Fruit fly (Drosophila melanogaster) whole organism, embryonic: ENCODE results near the gene SK.

Experiments
- Atf6 ChIP-seq: fragments of 200-800 bp; sonication (Bioruptor generic); IDR thresholded peaks from 2 replicates; pipeline ENCODE4 v1.3.6; 2022; ENCODE audit warnings: missing biosample characterization, missing genetic modification characterization
- CG2875 ChIP-seq: fragments of 200-800 bp; sonication (Bioruptor generic); optimal IDR thresholded peaks from 2 replicates; lab custom pipeline; 2017; ENCODE audit warnings: missing biosample characterization, mild to moderate bottlenecking, missing genetic modification characterization, missing genetic modification reagents
- CG9876 ChIP-seq: fragments of 200-800 bp; sonication (Bioruptor generic); optimal IDR thresholded peaks from 2 replicates; lab custom pipeline; 2016; ENCODE audit warnings: missing biosample characterization, missing genetic modification characterization
- Doc2 ChIP-seq: fragments of 200-800 bp; sonication (Bioruptor generic); IDR thresholded peaks from 2 replicates; pipeline ENCODE4 v1.3.6; 2022; ENCODE audit warnings: missing biosample characterization, missing genetic modification characterization
- ap ChIP-seq: fragments of 200-800 bp; sonication (Bioruptor generic); IDR thresholded peaks from 2 replicates; pipeline ENCODE4 v1.3.6; 2022; ENCODE audit warnings: missing biosample characterization, missing genetic modification characterization
- br ChIP-seq: fragments of >200 bp; optimal IDR thresholded peaks from 2 replicates; lab custom pipeline; 2017
- fru ChIP-seq: fragments of >200 bp; optimal IDR thresholded peaks from 2 replicates; lab custom pipeline; 2017
- mam ChIP-seq: fragments of 200-800 bp; sonication (Bioruptor generic); optimal IDR thresholded peaks from 3 replicates; lab custom pipeline; 2016; ENCODE audit warnings: missing biosample characterization, missing genetic modification characterization
- pan ChIP-seq, 4 experiments: fragments of >200 bp in 3 of 4; fragments of 200-800 bp in 1 of 4; sonication (Bioruptor generic) in 1 of 4; optimal IDR thresholded peaks in 3 of 4; IDR thresholded peaks in 1 of 4; 2 replicates each; pipeline versions ENCODE4 v1.3.6 to Lab custom; 2017 to 2022; ENCODE audit warnings: missing biosample characterization in 2 of 4, missing genetic modification characterization in 2 of 4, mixed read lengths in 1 of 4

DNA sequence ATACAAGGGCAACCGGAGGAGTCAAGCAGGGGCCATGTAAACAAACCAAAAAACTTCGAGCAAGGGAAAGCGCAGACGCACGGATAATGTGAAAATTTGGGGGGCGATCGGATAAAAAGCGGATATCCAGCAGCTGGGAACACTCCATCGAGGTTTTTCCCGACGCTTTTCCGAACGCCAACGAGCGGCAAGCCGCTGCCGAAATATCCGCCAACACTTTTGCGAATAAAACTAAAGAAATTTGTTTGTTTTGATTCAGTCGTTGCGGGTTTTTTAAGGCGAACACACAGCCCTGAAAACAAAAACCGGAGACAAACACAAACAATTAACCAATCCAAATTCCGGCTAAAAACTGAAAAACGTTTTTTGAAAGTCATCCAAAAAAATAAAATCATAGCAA, 106.4 kb downstream of the SK start, which contains the start of gene SPR:
- TF ChIP-seq br (lab: Kevin White, UChicago) (no peak), Atf6 (GFP tag; lab: Robert Waterston, UW) (no peak), mam (no peak), fru (lab: Kevin White, UChicago) (no peak), CG2875 (GFP tag; lab: Kevin White, UChicago) (no peak), Doc2 (no peak), ap (no peak), pan (optimal IDR thresholded peaks at IDR 0.05; lab: Kevin White, UChicago) (no peak), pan (GFP tag; optimal IDR thresholded peaks at IDR 0.05 in 1 of 2, IDR thresholded peaks at IDR 0.05 in 1 of 2) (no peak), CG9876 (GFP tag; lab: Kevin White, UChicago) (no peak)
